Fruit fly (Drosophila melanogaster) whole organism, adult: Measurements from ENCODE around the gene CkIIalpha-i1.

Source experiments
- CG11617 ChIP-seq: fragments of 200-800 bp; sonication (Bioruptor generic); optimal IDR thresholded peaks from 2 replicates; lab custom pipeline; 2017; ENCODE audit warnings: mild to moderate bottlenecking, missing biosample characterization, missing genetic modification reagents, missing genetic modification characterization
- CG12768 ChIP-seq: fragments of 200-800 bp; sonication (Bioruptor generic); optimal IDR thresholded peaks from 2 replicates; lab custom pipeline; 2017; ENCODE audit warnings: missing biosample characterization, missing genetic modification characterization, mild to moderate bottlenecking, moderate library complexity, missing genetic modification reagents
- CG14711 ChIP-seq: fragments of 200-800 bp; sonication (Bioruptor generic); optimal IDR thresholded peaks from 2 replicates; lab custom pipeline; 2018; ENCODE audit warnings: missing biosample characterization, mild to moderate bottlenecking, missing genetic modification characterization, moderate library complexity
- CG1620 ChIP-seq: fragments of 200-800 bp; sonication (Bioruptor generic); optimal IDR thresholded peaks from 2 replicates; lab custom pipeline; 2016; ENCODE audit warnings: missing biosample characterization, missing genetic modification characterization
- CG33017 ChIP-seq: fragments of 200-800 bp; sonication (Bioruptor generic); optimal IDR thresholded peaks from 2 replicates; lab custom pipeline; 2018; ENCODE audit warnings: missing biosample characterization, mild to moderate bottlenecking, missing genetic modification characterization, moderate library complexity
- CG5204 ChIP-seq: fragments of 200-800 bp; sonication (Bioruptor generic); optimal IDR thresholded peaks from 2 replicates; lab custom pipeline; 2016; ENCODE audit warnings: missing biosample characterization, missing genetic modification characterization
- CG7045 ChIP-seq: fragments of 200-800 bp; sonication (Bioruptor generic); optimal IDR thresholded peaks from 2 replicates; lab custom pipeline; 2017; ENCODE audit warnings: missing biosample characterization, mild to moderate bottlenecking, missing genetic modification characterization
- CG7101 ChIP-seq: fragments of 200-800 bp; sonication (Bioruptor generic); optimal IDR thresholded peaks from 2 replicates; lab custom pipeline; 2018; ENCODE audit warnings: missing biosample characterization, mild to moderate bottlenecking, missing genetic modification characterization, moderate library complexity
- Clk ChIP-seq: fragments of 200-800 bp; sonication (Bioruptor generic); optimal IDR thresholded peaks from 2 replicates; lab custom pipeline; 2017; ENCODE audit warnings: missing biosample characterization, missing genetic modification characterization
- Crg-1 ChIP-seq: fragments of 200-800 bp; sonication (Bioruptor generic); optimal IDR thresholded peaks from 2 replicates; lab custom pipeline; 2016; ENCODE audit warnings: missing biosample characterization, missing genetic modification characterization
- Hr96 ChIP-seq: fragments of 200-800 bp; sonication (Bioruptor generic); optimal IDR thresholded peaks from 2 replicates; lab custom pipeline; 2016; ENCODE audit warnings: missing biosample characterization, missing genetic modification characterization
- Mnt ChIP-seq: fragments of 200-800 bp; sonication (Bioruptor generic); optimal IDR thresholded peaks from 2 replicates; lab custom pipeline; 2016; ENCODE audit warnings: missing biosample characterization, mild to moderate bottlenecking, missing genetic modification characterization
- bab1 ChIP-seq: fragments of 200-800 bp; sonication (Bioruptor generic); optimal IDR thresholded peaks from 3 replicates; lab custom pipeline; 2019; ENCODE audit warnings: missing biosample characterization, mild to moderate bottlenecking, missing genetic modification characterization, moderate library complexity
- cic ChIP-seq: fragments of 200-800 bp; sonication (Bioruptor generic); optimal IDR thresholded peaks from 2 replicates; lab custom pipeline; 2017; ENCODE audit warnings: missing biosample characterization, mild to moderate bottlenecking, missing genetic modification characterization, moderate library complexity
- cnc ChIP-seq, 2 experiments: fragments of >200 bp; optimal IDR thresholded peaks; 2 replicates each; lab custom pipeline; 2017
- kay ChIP-seq: fragments of 200-800 bp; sonication (Bioruptor generic); peaks from one replicate; lab custom pipeline; 2016; ENCODE audit warnings: missing biosample characterization, missing genetic modification characterization, borderline replicate concordance
- ovo ChIP-seq: fragments of 200-800 bp; sonication (Bioruptor generic); optimal IDR thresholded peaks from 2 replicates; lab custom pipeline; 2016; ENCODE audit warnings: missing biosample characterization, missing genetic modification characterization
- pad ChIP-seq: fragments of 200-800 bp; sonication (Bioruptor generic); optimal IDR thresholded peaks from 3 replicates; lab custom pipeline; 2017; ENCODE audit warnings: missing biosample characterization, missing genetic modification characterization, mild to moderate bottlenecking, moderate library complexity, missing genetic modification reagents
- tj ChIP-seq: fragments of 200-800 bp; sonication (Bioruptor generic); optimal IDR thresholded peaks from 3 replicates; lab custom pipeline; 2017; ENCODE audit warnings: missing biosample characterization, mild to moderate bottlenecking, missing genetic modification characterization, moderate library complexity
- toe ChIP-seq: fragments of 200-800 bp; sonication (Bioruptor generic); optimal IDR thresholded peaks from 2 replicates; lab custom pipeline; 2016; ENCODE audit warnings: missing biosample characterization, missing genetic modification characterization

CkIIalpha-i1 gene

dm6 chr3L:15778951-15779350, 37.8 kb upstream of the CkIIalpha-i1 start:
- TF ChIP-seq CG7045 (GFP tag; lab: Kevin White, UChicago) (no peak), kay (GFP tag; lab: Kevin White, UChicago) (no peak), CG7101 (tag; lab: Kevin White, UChicago) (no peak), ovo (GFP tag; lab: Kevin White, UChicago) (no peak), Mnt (GFP tag; lab: Kevin White, UChicago) (no peak), Clk (GFP tag; lab: Kevin White, UChicago) (no peak), Crg-1 (GFP tag; lab: Kevin White, UChicago) (no peak), CG12768 (no peak), CG5204 (GFP tag; lab: Kevin White, UChicago) (no peak), CG1620 (GFP tag; lab: Kevin White, UChicago) (no peak), CG33017 (tag; lab: Kevin White, UChicago) (no peak), CG14711 (tag; lab: Kevin White, UChicago) (no peak), pad (no peak), toe (GFP tag; lab: Kevin White, UChicago) (no peak)

- no peak for TF ChIP-seq Crg-1 (GFP tag; lab: Kevin White, UChicago)
- no peak for TF ChIP-seq Mnt (GFP tag; lab: Kevin White, UChicago)
- TF ChIP-seq kay (GFP tag; lab: Kevin White, UChicago), result no peak
- TF ChIP-seq toe (GFP tag; lab: Kevin White, UChicago), result no peak
- TF ChIP-seq Clk (GFP tag; lab: Kevin White, UChicago), result no peak
- TF ChIP-seq CG11617, result no peak
- TF ChIP-seq CG33017 (tag; lab: Kevin White, UChicago), result no peak
- no peak for TF ChIP-seq pad
- no peak for TF ChIP-seq CG7045 (GFP tag; lab: Kevin White, UChicago)
These were observed 31.4 kb upstream of the CkIIalpha-i1 start for dm6 chr3L:15785368-15785767.

DNA sequence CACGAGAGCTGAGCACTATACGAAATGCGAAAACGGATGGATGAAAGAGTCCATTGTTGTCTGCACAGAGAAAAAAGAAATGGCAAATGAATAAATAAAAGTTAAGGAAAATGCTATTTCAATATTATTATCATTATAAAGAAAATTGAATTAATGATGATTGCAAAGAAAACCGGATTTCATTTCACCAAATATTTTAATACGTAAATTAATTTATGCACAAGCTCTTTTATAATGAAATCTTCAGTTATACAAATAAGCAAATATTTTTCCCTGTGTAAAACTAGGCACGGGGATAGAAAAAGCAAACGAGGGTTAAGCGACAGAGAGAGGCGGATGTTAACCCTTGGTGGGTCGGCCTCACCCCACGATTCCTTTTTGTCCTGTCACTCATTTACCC, 29.4 kb upstream of the CkIIalpha-i1 start:
- no peak for TF ChIP-seq CG7045 (GFP tag; lab: Kevin White, UChicago)
- TF ChIP-seq kay (GFP tag; lab: Kevin White, UChicago), result no peak
- TF ChIP-seq CG33017 (tag; lab: Kevin White, UChicago), result no peak
- no peak for TF ChIP-seq ovo (GFP tag; lab: Kevin White, UChicago)
- TF ChIP-seq cic (GFP tag; lab: Kevin White, UChicago), result no peak
- no peak for TF ChIP-seq CG7101 (tag; lab: Kevin White, UChicago)
- no peak for TF ChIP-seq CG12768
- no peak for TF ChIP-seq CG11617
- no peak for TF ChIP-seq CG14711 (tag; lab: Kevin White, UChicago)
- no peak for TF ChIP-seq pad
- no peak for TF ChIP-seq cnc (optimal IDR thresholded peaks at IDR 0.05; lab: Kevin White, UChicago)
- no peak for TF ChIP-seq CG5204 (GFP tag; lab: Kevin White, UChicago)
- TF ChIP-seq tj (GFP tag; lab: Kevin White, UChicago), result no peak
- TF ChIP-seq Hr96 (GFP tag; lab: Kevin White, UChicago), result no peak
- no peak for TF ChIP-seq Crg-1 (GFP tag; lab: Kevin White, UChicago)
- no peak for TF ChIP-seq CG1620 (GFP tag; lab: Kevin White, UChicago)
- no peak for TF ChIP-seq Mnt (GFP tag; lab: Kevin White, UChicago)

DNA sequence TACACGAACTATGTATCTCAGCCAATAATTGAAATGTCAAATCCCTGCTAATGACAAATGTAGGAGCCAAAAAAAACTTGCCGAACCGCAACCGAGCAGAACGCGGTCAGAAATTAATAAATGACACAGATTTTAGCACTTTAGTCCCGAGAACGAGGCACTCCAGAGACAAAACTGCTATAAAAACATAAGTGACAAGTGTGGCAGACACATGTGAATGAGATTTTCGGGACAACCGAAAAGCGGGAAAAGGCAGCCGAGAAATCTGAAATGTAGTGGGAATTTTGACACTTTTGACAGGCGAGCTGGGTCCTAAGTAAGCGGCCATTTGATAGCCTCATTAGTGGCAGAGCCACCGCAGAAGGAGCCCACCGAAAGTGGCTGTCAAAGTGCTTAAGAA, 25.7 kb upstream of the CkIIalpha-i1 start:
- TF ChIP-seq cic (GFP tag; lab: Kevin White, UChicago) (no peak), Clk (GFP tag; lab: Kevin White, UChicago) (no peak)

DNA sequence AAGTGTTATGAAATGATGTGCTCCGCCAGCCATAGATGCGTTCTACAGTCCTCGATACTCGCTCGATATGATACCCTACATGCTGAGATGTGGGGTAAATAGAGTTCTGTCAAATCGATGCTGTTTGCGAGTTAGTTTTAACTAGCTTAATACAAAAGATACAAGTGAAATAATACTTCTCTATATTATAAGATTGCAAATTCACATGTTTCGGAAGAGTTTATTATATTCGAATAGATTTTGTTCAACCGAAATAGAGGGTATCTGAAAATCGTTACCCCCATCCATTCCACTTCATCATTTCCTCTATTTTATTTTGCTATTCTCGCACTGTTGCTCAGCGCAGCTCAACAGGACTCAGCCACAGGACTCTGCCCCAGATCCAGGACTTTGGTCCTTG, 22.5 kb upstream of the CkIIalpha-i1 start:
- TF ChIP-seq bab1 (no peak), cic (GFP tag; lab: Kevin White, UChicago) (no peak), Hr96 (GFP tag; lab: Kevin White, UChicago) (no peak), cnc (optimal IDR thresholded peaks at IDR 0.05; lab: Kevin White, UChicago) (no peak), Crg-1 (GFP tag; lab: Kevin White, UChicago) (no peak), CG7101 (tag; lab: Kevin White, UChicago) (no peak), CG7045 (GFP tag; lab: Kevin White, UChicago) (no peak)

- TF ChIP-seq CG5204 (GFP tag; lab: Kevin White, UChicago) (no peak), CG1620 (GFP tag; lab: Kevin White, UChicago) (no peak), tj (GFP tag; lab: Kevin White, UChicago) (no peak), CG14711 (tag; lab: Kevin White, UChicago) (no peak), pad (no peak), Clk (GFP tag; lab: Kevin White, UChicago) (no peak), Hr96 (GFP tag; lab: Kevin White, UChicago) (no peak), Mnt (GFP tag; lab: Kevin White, UChicago) (no peak)
These were observed 14.7 kb upstream of the CkIIalpha-i1 start for dm6 chr3L:15802117-15802516.

- TF ChIP-seq CG12768, result no peak
- TF ChIP-seq CG11617, result no peak
- TF ChIP-seq CG1620 (GFP tag; lab: Kevin White, UChicago), result no peak
- TF ChIP-seq Clk (GFP tag; lab: Kevin White, UChicago), result no peak
- no peak for TF ChIP-seq CG7101 (tag; lab: Kevin White, UChicago)
- no peak for TF ChIP-seq Crg-1 (GFP tag; lab: Kevin White, UChicago)
- TF ChIP-seq toe (GFP tag; lab: Kevin White, UChicago), result no peak
- no peak for TF ChIP-seq CG14711 (tag; lab: Kevin White, UChicago)
- no peak for TF ChIP-seq ovo (GFP tag; lab: Kevin White, UChicago)
- TF ChIP-seq kay (GFP tag; lab: Kevin White, UChicago), result no peak
- TF ChIP-seq cnc (optimal IDR thresholded peaks at IDR 0.05; lab: Kevin White, UChicago), result no peak
- TF ChIP-seq cic (GFP tag; lab: Kevin White, UChicago), result no peak
- no peak for TF ChIP-seq Hr96 (GFP tag; lab: Kevin White, UChicago)
- no peak for TF ChIP-seq CG33017 (tag; lab: Kevin White, UChicago)
- no peak for TF ChIP-seq Mnt (GFP tag; lab: Kevin White, UChicago)
- TF ChIP-seq pad, result no peak
- no peak for TF ChIP-seq bab1
These were observed 14.1 kb upstream of the CkIIalpha-i1 start for dm6 chr3L:15802655-15803054.
